Worm (Caenorhabditis elegans): ENCODE measurements around the gene der-2.

der-2 gene

DNA sequence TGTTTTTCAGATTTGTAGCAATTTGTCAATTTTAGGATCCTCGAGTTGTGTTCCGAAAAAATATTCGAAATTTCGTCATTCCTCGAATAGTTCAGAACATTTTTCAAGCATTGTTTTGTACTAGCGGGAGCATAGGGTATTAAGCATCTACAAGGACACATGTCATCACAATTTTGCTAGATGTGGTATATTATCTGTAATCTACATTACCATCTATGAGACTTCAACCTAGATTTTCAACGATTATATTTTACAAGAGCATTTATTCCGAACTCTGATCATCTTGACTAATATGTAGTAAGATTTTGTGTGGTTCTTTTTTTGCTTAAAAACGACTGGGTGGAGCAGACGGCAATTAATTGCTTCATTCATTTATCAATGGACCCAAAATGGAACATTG is 40.1 kb upstream of the der-2 start:
- TF ChIP-seq nfya-1 (tag; optimal IDR thresholded peaks at IDR 0.05; ENCODE audit: borderline replicate concordance, insufficient read depth): no peak
- no peak for TF ChIP-seq sdz-38 (tag; optimal IDR thresholded peaks at IDR 0.05)
- TF ChIP-seq madf-8 (GFP tag; conservative IDR thresholded peaks at IDR 0.05): no peak
- no peak for TF ChIP-seq aptf-2 (GFP tag; conservative IDR thresholded peaks at IDR 0.05)
- no peak for TF ChIP-seq ceh-40 (GFP tag; IDR thresholded peaks at IDR 0.05)
- no peak for TF ChIP-seq mxl-1 (tag; optimal IDR thresholded peaks at IDR 0.05)

DNA sequence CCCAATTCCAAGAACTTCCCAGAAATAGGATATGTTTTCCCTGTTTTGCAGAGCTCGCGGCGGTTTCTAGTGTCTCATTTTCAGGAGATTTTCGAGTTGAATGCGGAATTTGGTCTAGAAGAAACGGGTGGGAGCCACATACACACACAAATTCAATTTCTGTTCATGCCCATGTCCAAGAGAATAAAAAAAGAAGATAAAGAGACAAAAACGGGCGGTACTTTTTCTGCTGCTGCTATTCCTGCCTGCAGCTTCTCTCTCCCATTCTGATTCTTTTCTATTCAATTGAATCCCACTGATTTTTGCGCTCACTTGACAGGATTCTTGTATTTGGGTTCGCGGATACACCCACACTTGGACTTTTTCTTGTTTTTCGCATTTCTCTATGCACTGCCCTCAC is 39.7 kb upstream of the der-2 start:
- TF ChIP-seq ets-4 (GFP tag; optimal IDR thresholded peaks at IDR 0.05) (no peak), madf-8 (GFP tag; conservative IDR thresholded peaks at IDR 0.05) (no peak), snpc-4 (GFP tag; optimal IDR thresholded peaks at IDR 0.05) (no peak), snpc-4 (tag; optimal IDR thresholded peaks at IDR 0.05) (no peak), B0261.1 (tag; optimal IDR thresholded peaks at IDR 0.05) (no peak)

DNA sequence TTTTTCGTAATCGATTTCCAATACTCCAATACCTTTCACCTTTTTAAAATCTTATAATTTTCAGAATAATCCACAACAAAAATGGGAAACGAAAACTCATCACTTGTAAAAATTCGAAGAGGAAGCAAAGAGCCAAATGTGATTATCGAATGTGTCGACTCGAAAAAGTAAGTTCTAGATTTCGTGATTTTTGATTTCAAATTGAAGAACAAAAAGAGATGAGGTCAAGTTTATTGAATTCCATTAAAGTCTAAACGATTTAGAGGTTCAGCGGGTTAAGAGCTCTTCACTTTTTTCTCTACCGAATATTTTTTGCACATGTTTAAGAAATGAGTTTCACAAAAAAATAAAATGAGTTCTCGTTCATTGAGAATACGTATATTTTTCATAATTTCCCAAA is 36.0 kb upstream of the der-2 start, which contains the start of gene B0361.4:
B0361.4 (plus strand) TSS at position 61 of the 400 bp plus-strand sequence.
- TF ChIP-seq ztf-22 (GFP tag; optimal IDR thresholded peaks at IDR 0.05): no peak
- no peak for TF ChIP-seq rpc-1 (optimal IDR thresholded peaks at IDR 0.05)
- no peak for TF ChIP-seq rpc-1 (tag; optimal IDR thresholded peaks at IDR 0.05)
- TF ChIP-seq sptf-2 (GFP tag; optimal IDR thresholded peaks at IDR 0.05): no peak
- no peak for TF ChIP-seq F57C9.4 (tag; optimal IDR thresholded peaks at IDR 0.05)

DNA sequence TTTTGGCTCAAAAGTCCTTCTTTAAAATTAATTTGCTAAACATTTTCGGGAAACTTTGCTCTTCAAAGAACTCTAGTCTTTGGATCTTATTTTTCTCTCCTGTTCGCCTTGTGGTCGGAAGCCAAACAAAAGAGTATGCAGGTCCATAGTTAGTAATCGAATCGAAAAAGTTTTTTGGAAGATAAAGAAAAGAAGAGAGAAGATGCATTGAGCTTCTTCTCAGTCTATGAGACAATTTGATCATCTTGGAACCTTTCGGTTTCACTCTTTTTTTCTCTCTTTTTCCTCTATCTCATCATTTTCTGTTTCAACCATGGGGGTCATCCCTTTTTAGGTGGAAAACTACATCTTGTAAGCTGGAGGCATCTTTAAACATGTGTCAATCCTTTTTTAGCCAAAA is 30.7 kb upstream of the der-2 start:
- TF ChIP-seq F23B12.7 (tag; optimal IDR thresholded peaks at IDR 0.05; ENCODE audit: insufficient read depth) (no peak), rpc-1 (optimal IDR thresholded peaks at IDR 0.05) (no peak), rpc-1 (tag; optimal IDR thresholded peaks at IDR 0.05) (no peak), Y79H2A.3 (GFP tag; conservative IDR thresholded peaks at IDR 0.05) (no peak), ZK185.1 (tag; optimal IDR thresholded peaks at IDR 0.05; ENCODE audit: poor library complexity, severe bottlenecking) (no peak), lin-26 (GFP tag; IDR thresholded peaks at IDR 0.05) (no peak), B0336.3 (GFP tag; IDR thresholded peaks at IDR 0.05) (no peak), nfya-1 (tag; optimal IDR thresholded peaks at IDR 0.05; ENCODE audit: borderline replicate concordance, insufficient read depth) (no peak), egl-18 (GFP tag; IDR thresholded peaks at IDR 0.05) (no peak), K11D2.4 (GFP tag; IDR thresholded peaks at IDR 0.05) (no peak), nhr-80 (tag; optimal IDR thresholded peaks at IDR 0.05) (no peak), B0035.1 (tag; optimal IDR thresholded peaks at IDR 0.05) (no peak), mel-28 (tag; optimal IDR thresholded peaks at IDR 0.05; ENCODE audit: borderline replicate concordance) (no peak), ama-1 (optimal IDR thresholded peaks at IDR 0.05) (no peak), ama-1 (GFP tag; optimal IDR thresholded peaks at IDR 0.05) (no peak), aptf-3 (GFP tag; IDR thresholded peaks at IDR 0.05) (no peak), xnd-1 (tag; optimal IDR thresholded peaks at IDR 0.05) (no peak), hrde-1 (tag; optimal IDR thresholded peaks at IDR 0.05; ENCODE audit: borderline replicate concordance) (no peak), F39B2.1 (GFP tag; IDR thresholded peaks at IDR 0.05) (no peak), C06A6.2 (GFP tag; conservative IDR thresholded peaks at IDR 0.05) (no peak), B0261.1 (tag; optimal IDR thresholded peaks at IDR 0.05) (no peak)

DNA sequence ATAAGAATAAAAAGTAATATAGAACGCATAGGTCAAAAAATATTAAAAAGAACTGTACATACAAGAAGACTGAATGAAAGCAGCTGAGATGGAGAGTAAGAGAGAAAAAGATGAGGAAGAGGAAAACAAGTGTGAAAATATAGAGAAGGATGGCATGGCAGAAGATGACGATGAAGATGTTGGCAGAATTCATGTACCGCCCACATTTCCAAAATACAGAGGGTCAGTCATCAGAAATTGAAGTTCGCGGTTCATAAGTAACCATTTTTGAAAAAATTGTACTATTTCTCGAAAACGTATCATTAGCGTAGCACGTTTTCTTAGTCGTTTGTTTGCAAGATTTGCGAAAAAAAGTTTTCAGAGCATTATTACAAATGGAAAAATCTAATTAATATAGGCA is 24.8 kb upstream of the der-2 start, which contains the start of gene zmp-6:
zmp-6 (minus strand) TSS at position 101 of the 400 bp plus-strand sequence.
- TF ChIP-seq zfh-2 (GFP tag; conservative IDR thresholded peaks at IDR 0.05) (no peak), sptf-2 (GFP tag; optimal IDR thresholded peaks at IDR 0.05) (no peak), mel-28 (tag; optimal IDR thresholded peaks at IDR 0.05; ENCODE audit: borderline replicate concordance) (no peak), ceh-40 (GFP tag; IDR thresholded peaks at IDR 0.05) (no peak), attf-6 (GFP tag; IDR thresholded peaks at IDR 0.05) (no peak), aptf-3 (GFP tag; IDR thresholded peaks at IDR 0.05) (no peak), madf-3 (GFP tag; IDR thresholded peaks at IDR 0.05) (no peak), pbrm-1 (GFP tag; IDR thresholded peaks at IDR 0.05) (no peak), F33H1.4 (GFP tag; IDR thresholded peaks at IDR 0.05) (no peak), nfyb-1 (GFP tag; IDR thresholded peaks at IDR 0.05) (no peak)
